Fruit fly (Drosophila melanogaster): Measurements from ENCODE around the gene Ir7e.

DNA sequence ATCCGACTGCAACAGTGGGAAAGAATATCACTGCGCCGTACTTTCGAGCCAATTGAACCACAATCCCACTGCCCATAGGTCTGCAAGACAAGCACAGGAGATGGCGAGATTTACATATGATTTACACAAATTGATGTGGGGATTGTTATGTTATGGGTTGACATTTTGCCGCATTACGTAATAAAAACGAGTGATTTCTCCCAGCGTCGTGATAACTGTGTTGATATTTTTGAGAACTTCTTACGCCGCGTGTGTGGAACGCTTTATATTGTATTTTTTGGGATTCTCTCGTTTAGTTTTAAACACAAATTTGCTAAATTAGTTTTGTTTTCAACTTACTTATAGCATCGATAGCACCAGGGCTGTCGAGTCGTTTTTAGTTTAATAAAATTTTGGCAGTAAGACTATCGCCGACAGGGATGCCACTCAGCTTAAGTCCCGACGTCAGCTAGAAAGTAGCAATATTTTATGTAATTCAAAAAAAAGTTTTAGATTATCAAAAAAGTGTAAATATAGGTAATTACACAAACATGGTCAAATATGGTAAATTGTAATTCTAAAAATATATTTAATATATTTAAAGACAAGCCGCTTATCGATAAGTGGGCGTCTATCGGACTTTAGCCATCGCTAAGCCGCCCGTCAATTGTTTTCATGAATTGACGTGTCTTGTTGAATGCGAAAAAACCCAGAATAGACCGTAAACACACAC lies 12.1 kb upstream of the Ir7e start, which contains the start of the genes CG45089, ND-MNLL and p115:
- TF ChIP-seq psq (optimal IDR thresholded peaks at IDR 0.05) (no peak), ttk (optimal IDR thresholded peaks at IDR 0.05) (no peak)
